Worm (Caenorhabditis elegans) whole organism, L2 larva: ENCODE measurements around the gene M163.11.
A peak's percentile ranks its signal among the peaks of the same experiment; 100 is the strongest.

Experiments
- C34F6.9 ChIP-seq: fragments of 150-350 bp; optimal IDR thresholded peaks from 2 replicates; lab custom pipeline; 2014; ENCODE audit warnings: missing biosample characterization, missing genetic modification characterization
- F13H6.1 ChIP-seq: sonication (generic microtip); optimal IDR thresholded peaks from 2 replicates; lab custom pipeline; 2016; ENCODE audit warnings: missing genetic modification characterization, missing compliant biosample characterization
- R02D3.7 ChIP-seq: fragments of 150-350 bp; optimal IDR thresholded peaks from 2 replicates; lab custom pipeline; 2014; ENCODE audit warnings: missing biosample characterization, missing genetic modification characterization
- Y55F3AM.14 ChIP-seq: fragments of 200-800 bp; sonication (Bioruptor generic); optimal IDR thresholded peaks from 2 replicates; lab custom pipeline; 2018; ENCODE audit warnings: mild to moderate bottlenecking, missing genetic modification characterization, missing compliant biosample characterization
- ZK546.5 ChIP-seq: sonication (generic microtip); optimal IDR thresholded peaks from 2 replicates; lab custom pipeline; 2017; ENCODE audit warnings: missing biosample characterization, missing genetic modification characterization
- aly-2 ChIP-seq: fragments of 150-350 bp; optimal IDR thresholded peaks from 2 replicates; lab custom pipeline; 2014; ENCODE audit warnings: missing biosample characterization, missing genetic modification characterization
- ama-1 ChIP-seq: fragments of 150-350 bp; optimal IDR thresholded peaks from 2 replicates; lab custom pipeline; 2018; ENCODE audit warnings: inconsistent platforms
- blmp-1 ChIP-seq: sonication (generic microtip); optimal IDR thresholded peaks from 2 replicates; lab custom pipeline; 2017; ENCODE audit warnings: missing genetic modification characterization, mild to moderate bottlenecking, missing compliant biosample characterization, antibody characterized with exemption, moderate library complexity; ENCODE audit not compliant: insufficient read depth
- ceh-16 ChIP-seq: fragments of 150-350 bp; optimal IDR thresholded peaks from 2 replicates; lab custom pipeline; 2014; ENCODE audit warnings: missing biosample characterization, missing genetic modification characterization
- crh-2 ChIP-seq: sonication (generic microtip); optimal IDR thresholded peaks from 2 replicates; lab custom pipeline; 2017; ENCODE audit warnings: missing biosample characterization, missing genetic modification characterization
- dmd-4 ChIP-seq: sonication (generic microtip); optimal IDR thresholded peaks from 2 replicates; lab custom pipeline; 2017; ENCODE audit warnings: missing biosample characterization, missing genetic modification characterization
- egl-27 ChIP-seq: sonication (generic microtip); optimal IDR thresholded peaks from 3 replicates; lab custom pipeline; 2017; ENCODE audit warnings: missing biosample characterization, missing genetic modification reagents, missing genetic modification characterization
- elt-1 ChIP-seq: fragments of 150-350 bp; optimal IDR thresholded peaks from 2 replicates; lab custom pipeline; 2014; ENCODE audit warnings: missing biosample characterization, missing genetic modification characterization
- fos-1 ChIP-seq: fragments of 150-350 bp; optimal IDR thresholded peaks from 2 replicates; lab custom pipeline; 2014; ENCODE audit warnings: missing biosample characterization, missing genetic modification characterization
- gmeb-1 ChIP-seq: fragments of 150-350 bp; optimal IDR thresholded peaks from 2 replicates; lab custom pipeline; 2014; ENCODE audit warnings: missing biosample characterization, missing genetic modification characterization
- lin-11 ChIP-seq: fragments of 150-350 bp; sonication (generic microtip); optimal IDR thresholded peaks from 2 replicates; lab custom pipeline; 2014; ENCODE audit warnings: missing biosample characterization, missing genetic modification characterization, inconsistent platforms, mixed read lengths
- lin-13 ChIP-seq: fragments of 150-350 bp; optimal IDR thresholded peaks from 2 replicates; lab custom pipeline; 2014; ENCODE audit warnings: missing biosample characterization, missing genetic modification reagents, missing genetic modification characterization
- lin-39 ChIP-seq: fragments of 150-350 bp; optimal IDR thresholded peaks from 2 replicates; lab custom pipeline; 2014; ENCODE audit warnings: missing biosample characterization, missing genetic modification reagents, missing genetic modification characterization
- lsy-2 ChIP-seq, 2 experiments: fragments of 150-350 bp in 1 of 2; sonication (generic microtip) in 1 of 2; optimal IDR thresholded peaks; 2 replicates each; lab custom pipeline; 2014 to 2017; ENCODE audit warnings: missing biosample characterization in 2 of 2, missing genetic modification characterization in 2 of 2
- mab-5 ChIP-seq: fragments of 150-350 bp; optimal IDR thresholded peaks from 2 replicates; lab custom pipeline; 2014; ENCODE audit warnings: missing biosample characterization, missing genetic modification characterization
- mdl-1 ChIP-seq, 2 experiments: fragments of 150-350 bp in 1 of 2; sonication (generic microtip) in 1 of 2; optimal IDR thresholded peaks; 2 replicates each; lab custom pipeline; 2017; ENCODE audit warnings: missing biosample characterization in 2 of 2, missing genetic modification characterization in 2 of 2
- nhr-129 ChIP-seq: fragments of 150-350 bp; optimal IDR thresholded peaks from 2 replicates; lab custom pipeline; 2014; ENCODE audit warnings: missing biosample characterization, missing genetic modification characterization
- nhr-21 ChIP-seq: fragments of 150-350 bp; optimal IDR thresholded peaks from 2 replicates; lab custom pipeline; 2014; ENCODE audit warnings: missing biosample characterization, missing genetic modification characterization
- nhr-23 ChIP-seq: fragments of 150-350 bp; optimal IDR thresholded peaks from 2 replicates; lab custom pipeline; 2014; ENCODE audit warnings: missing biosample characterization, missing genetic modification reagents, missing genetic modification characterization
- nhr-237 ChIP-seq: fragments of 150-350 bp; optimal IDR thresholded peaks from 2 replicates; lab custom pipeline; 2014; ENCODE audit warnings: missing biosample characterization, missing genetic modification characterization
- nhr-25 ChIP-seq: fragments of 150-350 bp; sonication (generic microtip); optimal IDR thresholded peaks from 3 replicates; lab custom pipeline; 2014; ENCODE audit warnings: missing biosample characterization, missing genetic modification characterization
- nhr-6 ChIP-seq: fragments of 150-350 bp; optimal IDR thresholded peaks from 2 replicates; lab custom pipeline; 2014; ENCODE audit warnings: missing biosample characterization, missing genetic modification characterization
- nhr-77 ChIP-seq: fragments of 150-350 bp; optimal IDR thresholded peaks from 2 replicates; lab custom pipeline; 2014; ENCODE audit warnings: missing biosample characterization, missing genetic modification characterization
- peb-1 ChIP-seq: fragments of 150-350 bp; optimal IDR thresholded peaks from 2 replicates; lab custom pipeline; 2014; ENCODE audit warnings: missing biosample characterization, missing genetic modification characterization
- sem-4 ChIP-seq: fragments of 150-350 bp; optimal IDR thresholded peaks from 2 replicates; lab custom pipeline; 2014; ENCODE audit warnings: missing biosample characterization, missing genetic modification reagents, missing genetic modification characterization
- skn-1 ChIP-seq: sonication (generic microtip); optimal IDR thresholded peaks from 2 replicates; lab custom pipeline; 2017; ENCODE audit warnings: missing biosample characterization, missing genetic modification characterization
- sma-3 ChIP-seq: sonication (generic microtip); optimal IDR thresholded peaks from 2 replicates; lab custom pipeline; 2016; ENCODE audit warnings: missing genetic modification reagents, missing genetic modification characterization, missing compliant biosample characterization
- sma-9 ChIP-seq, 2 experiments: fragments of 150-350 bp in 1 of 2; sonication (generic microtip) in 1 of 2; optimal IDR thresholded peaks; 2 replicates each; lab custom pipeline; 2014 to 2016; ENCODE audit warnings: missing genetic modification characterization in 2 of 2, mild to moderate bottlenecking in 1 of 2, missing biosample characterization in 1 of 2, missing compliant biosample characterization in 1 of 2, missing genetic modification reagents in 1 of 2, moderate library complexity in 1 of 2
- snpc-4 ChIP-seq: fragments of 150-350 bp; optimal IDR thresholded peaks from 2 replicates; lab custom pipeline; 2014; ENCODE audit warnings: missing biosample characterization, missing genetic modification characterization
- unc-39 ChIP-seq: fragments of 150-350 bp; optimal IDR thresholded peaks from 2 replicates; lab custom pipeline; 2014; ENCODE audit warnings: missing biosample characterization, missing genetic modification characterization
- unc-55 ChIP-seq: fragments of 150-350 bp; sonication (generic microtip); optimal IDR thresholded peaks from 3 replicates; lab custom pipeline; 2014; ENCODE audit warnings: missing biosample characterization, missing genetic modification reagents, missing genetic modification characterization
- zag-1 ChIP-seq: fragments of 150-350 bp; optimal IDR thresholded peaks from 2 replicates; lab custom pipeline; 2014; ENCODE audit warnings: missing biosample characterization, missing genetic modification characterization
- ztf-4 ChIP-seq: fragments of 150-350 bp; optimal IDR thresholded peaks from 2 replicates; lab custom pipeline; 2014; ENCODE audit warnings: missing biosample characterization, missing genetic modification characterization

Gene M163.11

ce11 chrX:14481637-14482036 is 2.5 kb downstream of the M163.11 start:
- TF ChIP-seq snpc-4 (peak; percentile 70), Y55F3AM.14 (GFP tag; lab: Kevin White, UChicago) (no peak)

ce11 chrX:14484827-14485226 is 5.6 kb downstream of the M163.11 start, which contains the start of gene M163.8:
Gene M163.8 (plus strand): TSS chrX:14485127.
- TF ChIP-seq sem-4 (tag; lab: Kevin White, UChicago) (no peak), unc-39 (no peak), nhr-23 (tag; lab: Kevin White, UChicago) (no peak), skn-1 (tag; lab: Kevin White, UChicago) (no peak), unc-55 (GFP tag; lab: Kevin White, UChicago) (no peak), snpc-4 (no peak), peb-1 (tag; lab: Kevin White, UChicago) (no peak), fos-1 (tag; lab: Kevin White, UChicago) (no peak), sma-3 (no peak), ZK546.5 (tag; lab: Kevin White, UChicago) (no peak), mdl-1 (tag; optimal IDR thresholded peaks at IDR 0.05; lab: Kevin White, UChicago) (no peak), Y55F3AM.14 (GFP tag; lab: Kevin White, UChicago) (no peak)

DNA sequence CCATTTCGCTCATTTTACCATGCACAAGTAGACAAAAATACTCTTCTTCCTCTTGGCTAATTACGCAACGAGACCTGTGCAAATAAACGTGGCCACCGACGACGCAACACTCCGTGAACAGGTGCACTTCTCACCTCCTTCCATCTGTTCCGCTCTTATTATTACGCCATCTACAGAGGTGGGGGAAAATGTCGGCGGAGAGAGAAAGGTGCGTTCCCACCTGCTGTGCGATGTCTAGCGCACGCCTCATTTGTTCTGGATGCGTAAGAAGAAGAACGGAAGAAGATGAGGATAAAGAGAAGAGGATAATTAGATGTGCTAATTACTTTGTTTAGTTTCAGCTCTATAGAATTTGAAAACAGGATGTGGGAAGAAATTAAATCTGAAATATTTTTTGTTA is 7.3 kb downstream of the M163.11 start:
- TF ChIP-seq fos-1 (tag; lab: Kevin White, UChicago) = no peak
- TF ChIP-seq nhr-129 = no peak
- TF ChIP-seq peb-1 (tag; lab: Kevin White, UChicago) = no peak
- no peak for TF ChIP-seq lin-39 (tag; lab: Kevin White, UChicago)
- no peak for TF ChIP-seq blmp-1 (tag; lab: Kevin White, UChicago)
- TF ChIP-seq sma-9 (GFP tag; optimal IDR thresholded peaks at IDR 0.05; lab: Kevin White, UChicago) = no peak
- TF ChIP-seq sma-9 (tag; optimal IDR thresholded peaks at IDR 0.05; lab: Kevin White, UChicago) = no peak

DNA sequence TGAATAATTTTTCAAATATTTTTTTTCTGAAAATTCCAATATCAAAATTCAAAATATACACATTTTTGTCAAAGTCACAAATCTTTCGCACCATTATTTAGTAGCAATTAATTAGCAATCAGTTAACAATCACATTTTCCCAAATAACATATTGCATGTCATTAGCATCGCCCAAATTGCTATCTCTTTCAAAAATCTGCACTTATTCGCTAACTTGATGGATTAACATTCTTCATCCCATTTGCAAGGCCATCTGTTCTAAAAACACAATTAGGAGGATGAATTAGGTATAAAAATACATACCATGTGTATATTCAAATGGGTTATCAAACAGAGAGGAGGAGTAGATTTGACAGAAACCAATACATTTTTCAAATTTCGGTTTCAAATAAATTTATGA is 8.2 kb downstream of the M163.11 start:
- peak; percentile 98 for TF ChIP-seq ceh-16 (tag; lab: Kevin White, UChicago)
- TF ChIP-seq mdl-1 (tag; optimal IDR thresholded peaks at IDR 0.05; lab: Kevin White, UChicago) = no peak
- peak; percentile 23 for TF ChIP-seq sma-9 (GFP tag; optimal IDR thresholded peaks at IDR 0.05; lab: Kevin White, UChicago)
- TF ChIP-seq sma-9 (tag; optimal IDR thresholded peaks at IDR 0.05; lab: Kevin White, UChicago) = no peak
- no peak for TF ChIP-seq dmd-4 (tag; lab: Kevin White, UChicago)
- peak; percentile 51 for TF ChIP-seq nhr-25 (tag; lab: Kevin White, UChicago)
- TF ChIP-seq lin-39 (tag; lab: Kevin White, UChicago) = peak; percentile 87
- no peak for TF ChIP-seq blmp-1 (tag; lab: Kevin White, UChicago)
- TF ChIP-seq lin-13 (GFP tag; lab: Kevin White, UChicago) = no peak
- peak; percentile 72 for TF ChIP-seq mab-5 (tag; lab: Kevin White, UChicago)

ce11 chrX:14487832-14488231 is 8.7 kb downstream of the M163.11 start:
- no peak for TF ChIP-seq snpc-4
- TF ChIP-seq mab-5 (tag; lab: Kevin White, UChicago) = peak; percentile 35
- TF ChIP-seq, all 48 proteins: peak for 1

DNA sequence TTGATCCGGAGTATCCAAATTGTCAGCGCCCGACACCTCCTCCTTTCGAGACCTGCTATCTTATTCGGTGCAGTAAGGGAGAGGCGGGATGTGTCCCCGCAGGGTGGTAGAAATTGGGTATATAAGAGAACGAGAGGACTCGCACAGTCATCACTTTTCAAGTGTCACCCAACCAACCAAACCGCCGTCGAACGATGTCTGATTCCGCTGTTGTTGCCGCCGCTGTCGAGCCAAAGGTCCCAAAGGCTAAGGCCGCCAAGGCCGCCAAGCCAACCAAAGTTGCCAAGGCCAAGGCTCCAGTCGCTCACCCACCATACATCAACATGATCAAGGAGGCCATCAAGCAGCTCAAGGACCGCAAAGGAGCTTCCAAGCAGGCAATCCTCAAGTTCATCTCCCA is 10.8 kb downstream of the M163.11 start, which contains the start of gene his-24:
Gene his-24 (plus strand): TSS at position 150 of the 400 bp plus-strand sequence.
- TF ChIP-seq crh-2 (tag; lab: Kevin White, UChicago) (peak; percentile 75), mdl-1 (tag; optimal IDR thresholded peaks at IDR 0.05; lab: Kevin White, UChicago) (peak in 1 of 2 experiments; percentile 32), lin-11 (tag; lab: Kevin White, UChicago) (peak; percentile 53), lin-13 (GFP tag; lab: Kevin White, UChicago) (peak; percentile 73), ceh-16 (tag; lab: Kevin White, UChicago) (peak; percentile 63), nhr-21 (tag; lab: Kevin White, UChicago) (peak; percentile 53), ztf-4 (peak; percentile 11), sma-3 (peak; percentile 60), blmp-1 (tag; lab: Kevin White, UChicago) (no peak), aly-2 (tag; lab: Kevin White, UChicago) (no peak), F13H6.1 (tag; lab: Kevin White, UChicago) (peak; percentile 58), egl-27 (peak; percentile 28), nhr-129 (peak; percentile 80), unc-55 (GFP tag; lab: Kevin White, UChicago) (peak; percentile 76), nhr-6 (peak; percentile 48), fos-1 (tag; lab: Kevin White, UChicago) (peak; percentile 93), nhr-25 (tag; lab: Kevin White, UChicago) (peak; percentile 85), lin-39 (tag; lab: Kevin White, UChicago) (no peak), sma-9 (GFP tag; optimal IDR thresholded peaks at IDR 0.05; lab: Kevin White, UChicago) (peak; percentile 87), sma-9 (tag; optimal IDR thresholded peaks at IDR 0.05; lab: Kevin White, UChicago) (no peak), R02D3.7 (tag; lab: Kevin White, UChicago) (no peak), skn-1 (tag; lab: Kevin White, UChicago) (no peak), C34F6.9 (tag; lab: Kevin White, UChicago) (peak; percentile 63), snpc-4 (peak; percentile 69), mab-5 (tag; lab: Kevin White, UChicago) (peak; percentile 50), gmeb-1 (peak; percentile 55), lsy-2 (tag; optimal IDR thresholded peaks at IDR 0.05; lab: Kevin White, UChicago) (peak; percentile 20 to 73), ama-1 (lab: Kevin White, UChicago) (peak; percentile 26), nhr-237 (tag; lab: Kevin White, UChicago) (no peak), sem-4 (tag; lab: Kevin White, UChicago) (peak; percentile 72), nhr-77 (tag; lab: Kevin White, UChicago) (no peak), peb-1 (tag; lab: Kevin White, UChicago) (no peak), elt-1 (tag; lab: Kevin White, UChicago) (no peak), zag-1 (tag; lab: Kevin White, UChicago) (peak; percentile 65)
- TF ChIP-seq, all 48 proteins: peak for 24
